Fruit fly (Drosophila melanogaster): ENCODE measurements around the gene CG42556.

CG42556 gene

dm6 chr2L:16886459-16886858 is 3.2 kb upstream of the CG42556 start (continued):
- TF ChIP-seq hbn (GFP tag; IDR thresholded peaks at IDR 0.05; ENCODE audit: partially characterized antibody) (no peak), exex (tag; optimal IDR thresholded peaks at IDR 0.05) (peak; percentile 33), oc (tag; optimal IDR thresholded peaks at IDR 0.05) (no peak), TFAM (GFP tag; optimal IDR thresholded peaks at IDR 0.05) (no peak), CG12104 (GFP tag; optimal IDR thresholded peaks at IDR 0.05) (no peak), CG17612 (GFP tag; IDR thresholded peaks at IDR 0.05) (no peak), HmgZ (tag; optimal IDR thresholded peaks at IDR 0.05) (no peak), CG6765 (GFP tag; optimal IDR thresholded peaks at IDR 0.05) (no peak), CG17912 (GFP tag; optimal IDR thresholded peaks at IDR 0.05) (no peak), kni (GFP tag; optimal IDR thresholded peaks at IDR 0.05) (no peak), CG3726 (GFP tag; IDR thresholded peaks at IDR 0.05) (no peak), Atf6 (GFP tag; IDR thresholded peaks at IDR 0.05) (no peak), Jarid2 (GFP tag; optimal IDR thresholded peaks at IDR 0.05) (no peak), CG30431 (GFP tag; optimal IDR thresholded peaks at IDR 0.05) (no peak), Doc3 (GFP tag; IDR thresholded peaks at IDR 0.05; ENCODE audit: partially characterized antibody) (no peak), CG13894 (tag; optimal IDR thresholded peaks at IDR 0.05) (no peak), sisA (GFP tag; IDR thresholded peaks at IDR 0.05) (no peak), Deaf1 (tag; optimal IDR thresholded peaks at IDR 0.05) (peak; percentile 22), CG3847 (GFP tag; IDR thresholded peaks at IDR 0.05) (no peak), odd (GFP tag; optimal IDR thresholded peaks at IDR 0.05) (no peak), HLH54F (GFP tag; optimal IDR thresholded peaks at IDR 0.05) (no peak), maf-S (GFP tag; optimal IDR thresholded peaks at IDR 0.05) (no peak), ap (GFP tag; IDR thresholded peaks at IDR 0.05) (no peak), sd (tag; optimal IDR thresholded peaks at IDR 0.05) (peak; percentile 89), Med (GFP tag) (peak; percentile 65), E2f1 (GFP tag; IDR thresholded peaks at IDR 0.05) (no peak), CG7786 (GFP tag; optimal IDR thresholded peaks at IDR 0.05) (no peak)

dm6 chr2L:16887660-16888573 is 1.8 kb upstream of the CG42556 start, which contains the start of the genes osi and tweek:
Gene osi (minus strand): TSS chr2L:16887966.
Gene tweek (plus strand): TSS chr2L:16888490.
- TF ChIP-seq hb (GFP tag; IDR thresholded peaks at IDR 0.05; ENCODE audit: partially characterized antibody), result peak; percentile 86
- no peak for TF ChIP-seq CG14667 (GFP tag; IDR thresholded peaks at IDR 0.05)
- TF ChIP-seq ttk (GFP tag; IDR thresholded peaks at IDR 0.05), result peak; percentile 59
- TF ChIP-seq psq (GFP tag; optimal IDR thresholded peaks at IDR 0.05), result no peak
- TF ChIP-seq CG3847 (GFP tag; IDR thresholded peaks at IDR 0.05), result peak; percentile 70
- peak; percentile 53 for TF ChIP-seq CG4404 (GFP tag; IDR thresholded peaks at IDR 0.05)
- peak; percentile 29 for TF ChIP-seq CG7786 (GFP tag; optimal IDR thresholded peaks at IDR 0.05)
- peak; percentile 21; the same call in 1 of the 2 replicates for TF ChIP-seq ranshi (GFP tag; IDR thresholded peaks at IDR 0.05)
- peak; percentile 82 for TF ChIP-seq MESR4 (GFP tag; optimal IDR thresholded peaks at IDR 0.05)
- peak; percentile 83 for TF ChIP-seq CG13775 (GFP tag; optimal IDR thresholded peaks at IDR 0.05)
- TF ChIP-seq CG3838 (GFP tag; optimal IDR thresholded peaks at IDR 0.05), result peak; percentile 17
- TF ChIP-seq CG8765 (GFP tag; IDR thresholded peaks at IDR 0.05), result no peak
- TF ChIP-seq sima (GFP tag; optimal IDR thresholded peaks at IDR 0.05), result no peak
- TF ChIP-seq bsh (GFP tag; optimal IDR thresholded peaks at IDR 0.05), result no peak
- TF ChIP-seq CG31441 (GFP tag; IDR thresholded peaks at IDR 0.05), result no peak; the same call in 1 of the 2 replicates
- peak; percentile 0 for TF ChIP-seq Fer2 (tag; optimal IDR thresholded peaks at IDR 0.05)
- peak; percentile 88 for TF ChIP-seq tio (GFP tag; optimal IDR thresholded peaks at IDR 0.05)
- TF ChIP-seq chinmo (GFP tag; IDR thresholded peaks at IDR 0.05; ENCODE audit: partially characterized antibody), result peak; percentile 88
- TF ChIP-seq gcm2 (GFP tag; optimal IDR thresholded peaks at IDR 0.05), result no peak
- peak; percentile 93 for TF ChIP-seq Ets65A (GFP tag)
- TF ChIP-seq CG1602 (GFP tag; optimal IDR thresholded peaks at IDR 0.05), result peak; percentile 70
- TF ChIP-seq Dip2 (GFP tag; IDR thresholded peaks at IDR 0.05), result no peak
- no peak for TF ChIP-seq kah (GFP tag; optimal IDR thresholded peaks at IDR 0.05)
- no peak for TF ChIP-seq abd-A (tag; optimal IDR thresholded peaks at IDR 0.05)
- TF ChIP-seq CG16813 (GFP tag; IDR thresholded peaks at IDR 0.05; ENCODE audit: partially characterized antibody), result peak; percentile 88
